Worm (Caenorhabditis elegans) whole organism, young adult: ENCODE data around the gene F07B10.4.

Source experiments
- B0261.1 ChIP-seq: sonication (generic microtip); optimal IDR thresholded peaks from 2 replicates; lab custom pipeline; 2016; ENCODE audit warnings: mild to moderate bottlenecking, missing genetic modification characterization, moderate library complexity, missing compliant biosample characterization
- F23B12.7 ChIP-seq: sonication (generic microtip); optimal IDR thresholded peaks from 2 replicates; lab custom pipeline; 2017; ENCODE audit warnings: missing genetic modification characterization, mild to moderate bottlenecking, missing compliant biosample characterization, antibody characterized with exemption, moderate library complexity; ENCODE audit not compliant: insufficient read depth
- F33H1.4 ChIP-seq: fragments of 200-800 bp; sonication (Bioruptor generic); IDR thresholded peaks from 2 replicates; pipeline ENCODE4 v1.3.6; 2022; ENCODE audit warnings: missing genetic modification reagents, missing genetic modification characterization, missing compliant biosample characterization
- K11D2.4 ChIP-seq: fragments of 200-800 bp; sonication (Bioruptor generic); IDR thresholded peaks from 2 replicates; pipeline ENCODE4 v1.3.6; 2022; ENCODE audit warnings: missing genetic modification reagents, missing genetic modification characterization, missing compliant biosample characterization
- Y79H2A.3 ChIP-seq: fragments of 200-800 bp; sonication (Bioruptor generic); conservative IDR thresholded peaks from 2 replicates; pipeline ENCODE4 v1.3.6; 2022; ENCODE audit warnings: missing genetic modification reagents, missing genetic modification characterization, missing compliant biosample characterization
- Y95B8A.8 ChIP-seq: fragments of 200-800 bp; sonication (Bioruptor generic); IDR thresholded peaks from 2 replicates; pipeline ENCODE4 v1.3.6; 2022; ENCODE audit warnings: missing genetic modification reagents, missing genetic modification characterization, missing compliant biosample characterization
- cebp-2 ChIP-seq: fragments of 200-800 bp; sonication (Bioruptor generic); IDR thresholded peaks from 2 replicates; pipeline ENCODE4 v1.3.6; 2022; ENCODE audit warnings: missing genetic modification characterization, missing compliant biosample characterization
- ceh-40 ChIP-seq: fragments of 200-800 bp; sonication (Bioruptor generic); IDR thresholded peaks from 2 replicates; pipeline ENCODE4 v1.3.6; 2022; ENCODE audit warnings: missing genetic modification characterization, missing compliant biosample characterization
- madf-6 ChIP-seq: fragments of 200-800 bp; sonication (Bioruptor generic); IDR thresholded peaks from 2 replicates; pipeline ENCODE4 v1.3.6; 2022; ENCODE audit warnings: missing genetic modification reagents, missing genetic modification characterization, missing compliant biosample characterization
- nhr-90 ChIP-seq: sonication (generic microtip); optimal IDR thresholded peaks from 2 replicates; lab custom pipeline; 2016; ENCODE audit warnings: missing genotype, mild to moderate bottlenecking, missing genetic modification characterization, missing compliant biosample characterization
- rpc-1 ChIP-seq, 2 experiments: fragments of 150-350 bp in 1 of 2; sonication (generic microtip) in 1 of 2; optimal IDR thresholded peaks; 2 replicates each; lab custom pipeline; 2014 to 2018; ENCODE audit warnings: missing biosample characterization in 1 of 2, missing genetic modification characterization in 1 of 2, missing genetic modification reagents in 1 of 2, missing genotype in 1 of 2
- tbp1 ChIP-seq: fragments of 200-800 bp; sonication (Bioruptor generic); optimal IDR thresholded peaks from 2 replicates; lab custom pipeline; 2018; ENCODE audit warnings: mild to moderate bottlenecking, missing genetic modification characterization, missing compliant biosample characterization
- unc-62 ChIP-seq: fragments of 150-350 bp; optimal IDR thresholded peaks from 2 replicates; lab custom pipeline; 2014; ENCODE audit warnings: missing biosample characterization, missing genetic modification reagents, missing genetic modification characterization

DNA sequence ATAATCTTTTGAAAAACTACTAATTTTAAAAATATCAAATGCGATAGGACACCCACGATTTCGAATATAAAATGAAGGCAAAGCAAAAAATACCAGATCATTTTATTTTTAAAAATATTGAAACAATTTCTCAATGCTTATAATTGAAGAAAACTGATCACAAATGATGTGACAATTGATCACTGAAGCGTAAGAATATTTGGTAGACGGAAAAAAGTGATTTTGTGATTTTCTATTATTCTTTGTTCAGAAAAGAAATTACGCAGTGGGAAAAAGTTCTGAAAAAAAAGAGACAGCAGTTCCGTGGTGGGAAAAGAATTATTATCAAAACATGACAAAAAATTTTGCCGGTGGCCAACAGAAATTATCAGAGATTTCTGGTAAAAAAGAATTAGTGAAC lies 35.7 kb upstream of the F07B10.4 start, which contains the start of gene T03F7.5:
- TF ChIP-seq rpc-1 (optimal IDR thresholded peaks at IDR 0.05; lab: Kevin White, UChicago), result no peak
- TF ChIP-seq rpc-1 (tag; optimal IDR thresholded peaks at IDR 0.05; lab: Kevin White, UChicago), result no peak
- no peak for TF ChIP-seq K11D2.4 (GFP tag; lab: Robert Waterston, UW)
- no peak for TF ChIP-seq cebp-2
- TF ChIP-seq tbp1 (GFP tag; lab: Kevin White, UChicago), result no peak
- TF ChIP-seq Y95B8A.8 (GFP tag; lab: Robert Waterston, UW), result no peak
- TF ChIP-seq nhr-90 (tag; lab: Kevin White, UChicago), result no peak
- TF ChIP-seq Y79H2A.3 (GFP tag; lab: Robert Waterston, UW), result no peak
- TF ChIP-seq B0261.1 (tag; lab: Kevin White, UChicago), result no peak
- no peak for TF ChIP-seq madf-6 (GFP tag; lab: Robert Waterston, UW)
- no peak for TF ChIP-seq F23B12.7 (tag; lab: Kevin White, UChicago)
- TF ChIP-seq unc-62 (GFP tag; lab: Kevin White, UChicago), result no peak
- TF ChIP-seq ceh-40 (GFP tag; lab: Robert Waterston, UW), result no peak
- TF ChIP-seq F33H1.4, result no peak
